Fruit fly (Drosophila melanogaster): Measurements from ENCODE around the gene CG8209.

CG8209 gene

DNA sequence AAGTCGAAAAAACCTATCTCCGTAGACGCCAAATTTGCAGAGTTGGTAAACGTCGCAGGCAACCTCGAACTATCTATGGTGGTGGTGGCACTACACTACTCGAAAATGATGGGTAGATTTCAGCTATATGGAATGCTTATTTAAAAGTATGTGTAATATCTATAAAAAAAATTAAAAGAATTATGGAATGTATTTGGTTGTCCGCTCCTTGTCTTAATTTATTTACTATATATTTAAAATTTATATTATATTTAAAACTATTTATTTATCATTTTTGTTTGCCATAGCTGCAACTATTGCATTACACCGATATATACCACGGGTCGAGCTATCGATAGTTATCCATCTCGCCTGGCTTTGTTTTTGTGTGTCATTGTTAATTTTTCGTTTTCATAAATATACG lies at the start of gene CG8209, which contains the start of gene HP4:
CG8209 (plus strand) TSS at position 326 of the 403 bp plus-strand sequence.
HP4 (minus strand) TSS at position 74 of the 403 bp plus-strand sequence.
- no peak for TF ChIP-seq CG4318 (GFP tag; optimal IDR thresholded peaks at IDR 0.05)
- TF ChIP-seq CG8119 (GFP tag; IDR thresholded peaks at IDR 0.05), result peak; percentile 66; the same call in 2 of the 3 replicates
- peak; percentile 28 for TF ChIP-seq Blimp-1 (GFP tag; optimal IDR thresholded peaks at IDR 0.05)
- TF ChIP-seq svp (GFP tag), result no peak
- peak; percentile 70 for TF ChIP-seq Sox14 (GFP tag; optimal IDR thresholded peaks at IDR 0.05)
- TF ChIP-seq salr (GFP tag; optimal IDR thresholded peaks at IDR 0.05), result peak in 1 of 2 experiments; percentile 15
- peak; percentile 91 for TF ChIP-seq Eip78C (GFP tag)
- no peak for TF ChIP-seq dac (GFP tag; optimal IDR thresholded peaks at IDR 0.05)
- peak; percentile 83 for TF ChIP-seq esn (GFP tag; optimal IDR thresholded peaks at IDR 0.05)
- no peak for TF ChIP-seq eg (GFP tag; IDR thresholded peaks at IDR 0.05)
- no peak for TF ChIP-seq CG6808 (GFP tag; optimal IDR thresholded peaks at IDR 0.05)
- peak; percentile 71 for TF ChIP-seq topi (GFP tag; optimal IDR thresholded peaks at IDR 0.05)
- TF ChIP-seq CG11294 (GFP tag; IDR thresholded peaks at IDR 0.05), result peak; percentile 41; the same call in 1 of the 2 replicates
- peak; percentile 20 for TF ChIP-seq net (GFP tag; optimal IDR thresholded peaks at IDR 0.05)
- TF ChIP-seq Eip93F (GFP tag; optimal IDR thresholded peaks at IDR 0.05), result no peak
- TF ChIP-seq CG9139 (GFP tag; optimal IDR thresholded peaks at IDR 0.05), result no peak
- TF ChIP-seq CG15336 (GFP tag; IDR thresholded peaks at IDR 0.05), result peak; percentile 77
- peak; percentile 24 for TF ChIP-seq Ets21C (GFP tag; optimal IDR thresholded peaks at IDR 0.05)
- no peak for TF ChIP-seq CG11762 (GFP tag; optimal IDR thresholded peaks at IDR 0.05; ENCODE audit: insufficient read depth)
- TF ChIP-seq CG31627 (GFP tag; optimal IDR thresholded peaks at IDR 0.05), result peak; percentile 67
- TF ChIP-seq CG7368 (GFP tag; optimal IDR thresholded peaks at IDR 0.05), result peak; percentile 65
- peak; percentile 72 for TF ChIP-seq Hr4 (GFP tag; optimal IDR thresholded peaks at IDR 0.05)
- peak; percentile 74 for TF ChIP-seq cyc (GFP tag; optimal IDR thresholded peaks at IDR 0.05)
- peak; percentile 65 for TF ChIP-seq CG6792 (GFP tag; optimal IDR thresholded peaks at IDR 0.05)
- peak; percentile 71 for TF ChIP-seq CG11902 (GFP tag; optimal IDR thresholded peaks at IDR 0.05)
- no peak for TF ChIP-seq pdm3 (GFP tag; optimal IDR thresholded peaks at IDR 0.05)
- no peak for TF ChIP-seq vri (GFP tag; optimal IDR thresholded peaks at IDR 0.05)
- TF ChIP-seq dsx (GFP tag; optimal IDR thresholded peaks at IDR 0.05; ENCODE audit: poor library complexity, severe bottlenecking), result peak; percentile 81
- TF ChIP-seq CG10669 (GFP tag; optimal IDR thresholded peaks at IDR 0.05), result peak; percentile 68
- TF ChIP-seq fkh (GFP tag; optimal IDR thresholded peaks at IDR 0.05), result peak; percentile 59
- peak; percentile 74 for TF ChIP-seq CG8319 (GFP tag; optimal IDR thresholded peaks at IDR 0.05)
- TF ChIP-seq OdsH (GFP tag; optimal IDR thresholded peaks at IDR 0.05), result peak; percentile 36
- TF ChIP-seq CG16779 (tag; optimal IDR thresholded peaks at IDR 0.05), result no peak
- TF ChIP-seq Gug (GFP tag; IDR thresholded peaks at IDR 0.05), result peak; percentile 81
- TF ChIP-seq Hr38 (GFP tag; optimal IDR thresholded peaks at IDR 0.05), result no peak
- peak; percentile 77 for TF ChIP-seq acj6 (GFP tag; optimal IDR thresholded peaks at IDR 0.05)
- TF ChIP-seq Sox15 (GFP tag; optimal IDR thresholded peaks at IDR 0.05), result peak; percentile 36
- peak; percentile 84 for TF ChIP-seq achi (GFP tag; optimal IDR thresholded peaks at IDR 0.05)
- peak; percentile 81 for TF ChIP-seq Ets96B (tag; optimal IDR thresholded peaks at IDR 0.05)
- TF ChIP-seq Hr39 (GFP tag; optimal IDR thresholded peaks at IDR 0.05), result peak; percentile 1
- peak; percentile 49 for TF ChIP-seq CG1621 (tag; optimal IDR thresholded peaks at IDR 0.05)
- TF ChIP-seq fd59A (GFP tag; optimal IDR thresholded peaks at IDR 0.05), result peak; percentile 36
- peak; percentile 88 for TF ChIP-seq CG10631 (GFP tag; optimal IDR thresholded peaks at IDR 0.05)
- peak; percentile 60 for TF ChIP-seq Eip75B (GFP tag; optimal IDR thresholded peaks at IDR 0.05)
- TF ChIP-seq Lpt (GFP tag; optimal IDR thresholded peaks at IDR 0.05), result peak; percentile 54
- no peak for TF ChIP-seq CG6276 (GFP tag; optimal IDR thresholded peaks at IDR 0.05)
- TF ChIP-seq CG34406 (GFP tag; optimal IDR thresholded peaks at IDR 0.05), result peak; percentile 81
- TF ChIP-seq lz (GFP tag; optimal IDR thresholded peaks at IDR 0.05), result peak; percentile 67
- peak; percentile 64 for TF ChIP-seq Smox (GFP tag; optimal IDR thresholded peaks at IDR 0.05)
- TF ChIP-seq CG32006 (GFP tag; optimal IDR thresholded peaks at IDR 0.05), result peak; percentile 41
- peak; percentile 73 for TF ChIP-seq Met (GFP tag; optimal IDR thresholded peaks at IDR 0.05)
- TF ChIP-seq Sox102F (GFP tag; optimal IDR thresholded peaks at IDR 0.05), result no peak
- TF ChIP-seq CG3919 (GFP tag; optimal IDR thresholded peaks at IDR 0.05), result no peak

Data from whole organism, prepupa.